Fruit fly (Drosophila melanogaster): ENCODE results near the gene CG15506.

dm6 chr3R:29770930-29771329, 52.5 kb downstream of the CG15506 start:
- no peak for TF ChIP-seq CG13204 (GFP tag; optimal IDR thresholded peaks at IDR 0.05)
- TF ChIP-seq Ets98B (GFP tag; IDR thresholded peaks at IDR 0.05), result no peak
- TF ChIP-seq CG17806 (tag; optimal IDR thresholded peaks at IDR 0.05), result no peak
- no peak for TF ChIP-seq CG9948 (tag; optimal IDR thresholded peaks at IDR 0.05)
- no peak for TF ChIP-seq Snoo (tag; optimal IDR thresholded peaks at IDR 0.05)
- no peak for TF ChIP-seq CG8301 (tag; optimal IDR thresholded peaks at IDR 0.05)
